Worm (Caenorhabditis elegans) whole organism, early embryonic: ENCODE measurements around the gene srsx-14.

ENCODE experiments used
- B0310.2 ChIP-seq: sonication (generic microtip); optimal IDR thresholded peaks from 2 replicates; lab custom pipeline; 2016; ENCODE audit warnings: mild to moderate bottlenecking, missing genetic modification characterization, missing compliant biosample characterization
- F13C5.2 ChIP-seq: sonication (generic microtip); optimal IDR thresholded peaks from 2 replicates; lab custom pipeline; 2017; ENCODE audit warnings: mild to moderate bottlenecking, missing genetic modification characterization, inconsistent platforms, missing compliant biosample characterization
- ama-1 ChIP-seq: fragments of 150-350 bp; optimal IDR thresholded peaks from 2 replicates; lab custom pipeline; 2014
- ets-7 ChIP-seq: sonication (generic microtip); optimal IDR thresholded peaks from 2 replicates; lab custom pipeline; 2016; ENCODE audit warnings: missing genotype, missing genetic modification characterization, missing compliant biosample characterization
- flt-1 ChIP-seq: fragments of 200-800 bp; sonication (Bioruptor generic); IDR thresholded peaks from 2 replicates; pipeline ENCODE4 v1.3.6; 2022; ENCODE audit warnings: missing genetic modification characterization, missing compliant biosample characterization
- pes-1 ChIP-seq: fragments of 200-800 bp; sonication (Bioruptor generic); IDR thresholded peaks from 2 replicates; pipeline ENCODE4 v1.3.6; 2022; ENCODE audit warnings: missing genetic modification reagents, missing genetic modification characterization, missing compliant biosample characterization
- scrt-1 ChIP-seq: fragments of 200-800 bp; sonication (Bioruptor generic); IDR thresholded peaks from 2 replicates; pipeline ENCODE4 v1.3.6; 2022; ENCODE audit warnings: missing genetic modification characterization, missing compliant biosample characterization
- tbx-11 ChIP-seq: fragments of 200-800 bp; sonication (Bioruptor generic); IDR thresholded peaks from 2 replicates; pipeline ENCODE4 v1.3.6; 2022; ENCODE audit warnings: missing genetic modification characterization, missing compliant biosample characterization
- tbx-37 ChIP-seq: fragments of 200-800 bp; sonication (Bioruptor generic); conservative IDR thresholded peaks from 2 replicates; pipeline ENCODE4 v1.3.6; 2022; ENCODE audit warnings: missing genetic modification reagents, missing genetic modification characterization, missing compliant biosample characterization

DNA sequence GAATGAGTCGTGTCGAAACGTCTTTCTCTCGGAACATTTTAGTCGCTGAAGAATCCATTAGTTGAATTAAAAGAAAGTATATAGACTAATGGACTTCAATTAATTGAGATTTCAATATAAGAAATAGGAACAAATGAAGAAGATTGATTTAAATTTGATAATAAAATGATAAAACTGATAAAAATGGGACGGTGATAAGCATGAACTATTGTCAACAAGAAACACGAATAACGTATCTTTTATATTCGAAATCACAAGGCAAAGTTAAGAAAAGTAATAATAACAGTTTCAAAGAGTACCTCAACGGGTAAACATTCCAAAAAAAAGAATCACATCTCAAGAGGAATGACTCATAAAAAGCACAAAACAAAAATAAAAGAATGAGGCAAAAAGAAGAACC, 42.5 kb upstream of the srsx-14 start, which contains the start of gene T19E7.6:
- TF ChIP-seq ets-7 (tag; lab: Kevin White, UChicago) (no peak), pes-1 (GFP tag; lab: Robert Waterston, UW) (no peak), tbx-11 (GFP tag; lab: Robert Waterston, UW) (no peak), ama-1 (lab: Kevin White, UChicago) (no peak), flt-1 (GFP tag; lab: Robert Waterston, UW) (no peak), B0310.2 (no peak), scrt-1 (no peak), tbx-37 (GFP tag; lab: Robert Waterston, UW) (no peak), F13C5.2 (tag; lab: Kevin White, UChicago) (no peak)
